Worm (Caenorhabditis elegans): Measurements from ENCODE around the gene K11H12.7.

Gene K11H12.7

ce11 chrIV:654526-655440 lies 10.5 kb upstream of the K11H12.7 start, which contains the start of the genes rpl-15 and K11H12.8 (continued):
- TF ChIP-seq ceh-32 (tag; optimal IDR thresholded peaks at IDR 0.05; ENCODE audit: poor library complexity), result peak; percentile 90
- peak; percentile 64 for TF ChIP-seq ama-1 (optimal IDR thresholded peaks at IDR 0.05)
- TF ChIP-seq zag-1 (tag; optimal IDR thresholded peaks at IDR 0.05), result peak; percentile 88
- peak; percentile 100 for TF ChIP-seq nhr-11 (tag; optimal IDR thresholded peaks at IDR 0.05)
- TF ChIP-seq ceh-82 (tag; optimal IDR thresholded peaks at IDR 0.05), result peak; percentile 86
- TF ChIP-seq egl-43 (GFP tag; IDR thresholded peaks at IDR 0.05), result peak; percentile 98
- peak; percentile 100 for TF ChIP-seq tra-1 (GFP tag; IDR thresholded peaks at IDR 0.05)
- TF ChIP-seq saeg-2 (GFP tag; IDR thresholded peaks at IDR 0.05), result peak; percentile 99
- peak; percentile 99 for TF ChIP-seq nhr-28 (tag; optimal IDR thresholded peaks at IDR 0.05)
- peak; percentile 90 for TF ChIP-seq lim-7 (GFP tag; IDR thresholded peaks at IDR 0.05)
- TF ChIP-seq snpc-4 (tag; optimal IDR thresholded peaks at IDR 0.05), result peak; percentile 78
- TF ChIP-seq tag-97 (GFP tag; IDR thresholded peaks at IDR 0.05), result peak; percentile 89; the same call in 1 of the 2 replicates
- peak; percentile 99 for TF ChIP-seq madf-5 (GFP tag; IDR thresholded peaks at IDR 0.05)
- TF ChIP-seq hlh-11 (tag; optimal IDR thresholded peaks at IDR 0.05), result peak; percentile 100
- peak; percentile 94 for TF ChIP-seq mxl-2 (GFP tag; conservative IDR thresholded peaks at IDR 0.05)
- peak; percentile 99 for TF ChIP-seq unc-130 (GFP tag; optimal IDR thresholded peaks at IDR 0.05)
- TF ChIP-seq nhr-41 (GFP tag; IDR thresholded peaks at IDR 0.05), result peak; percentile 98
- TF ChIP-seq lin-15B (tag; optimal IDR thresholded peaks at IDR 0.05), result peak; percentile 96
- TF ChIP-seq T20F7.1 (GFP tag; optimal IDR thresholded peaks at IDR 0.05), result peak; percentile 99
- TF ChIP-seq arid-1 (GFP tag; conservative IDR thresholded peaks at IDR 0.05), result peak; percentile 99
- peak; percentile 98 for TF ChIP-seq dpl-1 (GFP tag; optimal IDR thresholded peaks at IDR 0.05)
- peak; percentile 99 for TF ChIP-seq spr-3 (GFP tag; optimal IDR thresholded peaks at IDR 0.05)
- peak; percentile 84 for TF ChIP-seq nhr-237 (tag; optimal IDR thresholded peaks at IDR 0.05)
- TF ChIP-seq jun-1 (tag; optimal IDR thresholded peaks at IDR 0.05), result peak; percentile 97
- TF ChIP-seq ceh-28 (tag; optimal IDR thresholded peaks at IDR 0.05), result peak; percentile 82
- peak; percentile 100 for TF ChIP-seq ceh-20 (GFP tag; IDR thresholded peaks at IDR 0.05)
- TF ChIP-seq gei-8 (GFP tag; optimal IDR thresholded peaks at IDR 0.05), result peak; percentile 89
- TF ChIP-seq hmg-1.1 (GFP tag; IDR thresholded peaks at IDR 0.05), result peak; percentile 99
- TF ChIP-seq daf-16 (GFP tag; optimal IDR thresholded peaks at IDR 0.05), result peak; percentile 97 to 98
- peak; percentile 93 for TF ChIP-seq daf-16 (tag; optimal IDR thresholded peaks at IDR 0.05)
- peak; percentile 99 for TF ChIP-seq lin-38 (GFP tag; IDR thresholded peaks at IDR 0.05)
- TF ChIP-seq daf-19 (GFP tag; conservative IDR thresholded peaks at IDR 0.05), result peak; percentile 99
- peak; percentile 98 for TF ChIP-seq php-3 (GFP tag; IDR thresholded peaks at IDR 0.05)
- peak; percentile 100 for TF ChIP-seq rbr-2 (tag; optimal IDR thresholded peaks at IDR 0.05)
- peak; percentile 99 for TF ChIP-seq dmd-9 (GFP tag; IDR thresholded peaks at IDR 0.05)
- TF ChIP-seq ces-1 (GFP tag; optimal IDR thresholded peaks at IDR 0.05), result peak; percentile 92
- peak; percentile 100 for TF ChIP-seq fkh-10 (GFP tag; optimal IDR thresholded peaks at IDR 0.05)
- peak; percentile 99 for TF ChIP-seq T26A8.4 (GFP tag; IDR thresholded peaks at IDR 0.05)
- TF ChIP-seq F26F4.8 (GFP tag; conservative IDR thresholded peaks at IDR 0.05), result peak; percentile 71; the same call in 1 of the 2 replicates
- peak; percentile 97 for TF ChIP-seq mdt-29 (GFP tag; IDR thresholded peaks at IDR 0.05)
- TF ChIP-seq Y5F2A.4 (GFP tag; optimal IDR thresholded peaks at IDR 0.05), result peak; percentile 96
- peak; percentile 99 for TF ChIP-seq nhr-42 (GFP tag; IDR thresholded peaks at IDR 0.05)
- TF ChIP-seq F44E2.7 (GFP tag; IDR thresholded peaks at IDR 0.05), result peak; percentile 91; the same call in 1 of the 2 replicates
- peak; percentile 100 for TF ChIP-seq aha-1 (tag)
- TF ChIP-seq nhr-10 (tag; optimal IDR thresholded peaks at IDR 0.05), result peak; percentile 96
- peak; percentile 21 for TF ChIP-seq unc-39 (tag; optimal IDR thresholded peaks at IDR 0.05)
- TF ChIP-seq unc-62 (GFP tag; optimal IDR thresholded peaks at IDR 0.05 in 1 of 2), result peak; percentile 54 to 100
- peak; percentile 39 for TF ChIP-seq unc-62 (tag; optimal IDR thresholded peaks at IDR 0.05)
- peak; percentile 93 for TF ChIP-seq pqm-1 (tag; optimal IDR thresholded peaks at IDR 0.05)
- TF ChIP-seq ZK546.5 (tag; optimal IDR thresholded peaks at IDR 0.05), result peak in 1 of 2 experiments; percentile 89

Measured in whole organism, L4 larva.